Fruit fly (Drosophila melanogaster) whole organism, embryonic: ENCODE results near the gene CG1494.

ENCODE experiments used
- Abd-B ChIP-seq: fragments of 200-800 bp; sonication (Bioruptor generic); optimal IDR thresholded peaks from 2 replicates; lab custom pipeline; 2018; ENCODE audit warnings: missing biosample characterization, mild to moderate bottlenecking, missing genetic modification characterization, moderate library complexity
- Awh ChIP-seq: fragments of 200-800 bp; sonication (Bioruptor generic); IDR thresholded peaks from 2 replicates; pipeline ENCODE4, ENCODE4 v1.3.6; 2022; ENCODE audit warnings: missing biosample characterization, missing genetic modification characterization
- B-H1 ChIP-seq: fragments of 200-800 bp; sonication (Bioruptor generic); IDR thresholded peaks from 3 replicates; pipeline ENCODE4 v1.3.6; 2022; ENCODE audit warnings: missing biosample characterization, missing genetic modification characterization
- CG10979 ChIP-seq: fragments of 200-800 bp; sonication (Bioruptor generic); optimal IDR thresholded peaks from 2 replicates; lab custom pipeline; 2018; ENCODE audit warnings: missing biosample characterization, mild to moderate bottlenecking, missing genetic modification characterization, moderate library complexity
- CG11085 ChIP-seq: fragments of 200-800 bp; sonication (Bioruptor generic); IDR thresholded peaks from 2 replicates; pipeline ENCODE4 v1.3.6; 2022; ENCODE audit warnings: missing biosample characterization, missing genetic modification characterization
- CG12236 ChIP-seq: fragments of 200-800 bp; sonication (Bioruptor generic); optimal IDR thresholded peaks from 2 replicates; lab custom pipeline; 2016; ENCODE audit warnings: missing biosample characterization, missing genetic modification characterization
- CG13123 ChIP-seq: fragments of 200-800 bp; sonication (Bioruptor generic); optimal IDR thresholded peaks from 2 replicates; lab custom pipeline; 2016; ENCODE audit warnings: missing biosample characterization, missing genetic modification characterization
- CG14050 ChIP-seq: fragments of 200-800 bp; sonication (Bioruptor generic); IDR thresholded peaks from 3 replicates; pipeline ENCODE4 v1.3.6; 2022; ENCODE audit warnings: missing biosample characterization, missing genetic modification characterization
- CG15514 ChIP-seq: fragments of 200-800 bp; sonication (Bioruptor generic); optimal IDR thresholded peaks from 3 replicates; lab custom pipeline; 2017; ENCODE audit warnings: missing biosample characterization, missing genetic modification characterization, mild to moderate bottlenecking, moderate library complexity, missing genetic modification reagents
- CG17612 ChIP-seq: fragments of 200-800 bp; sonication (Bioruptor generic); IDR thresholded peaks from 2 replicates; pipeline ENCODE4 v1.3.6; 2022; ENCODE audit warnings: missing biosample characterization, missing genetic modification characterization
- CG17912 ChIP-seq: fragments of 200-800 bp; sonication (Bioruptor generic); optimal IDR thresholded peaks from 2 replicates; lab custom pipeline; 2018; ENCODE audit warnings: missing biosample characterization, mild to moderate bottlenecking, missing genetic modification characterization
- CG18262 ChIP-seq: fragments of 200-800 bp; optimal IDR thresholded peaks from 3 replicates; lab custom pipeline; 2019; ENCODE audit warnings: missing biosample characterization, mild to moderate bottlenecking, missing genetic modification characterization, moderate library complexity
- CG30020 ChIP-seq: fragments of 200-800 bp; optimal IDR thresholded peaks from 2 replicates; lab custom pipeline; 2019; ENCODE audit warnings: missing biosample characterization, mild to moderate bottlenecking, missing genetic modification characterization, moderate library complexity
- CG30403 ChIP-seq: fragments of 200-800 bp; sonication (Bioruptor generic); optimal IDR thresholded peaks from 3 replicates; lab custom pipeline; 2016; ENCODE audit warnings: missing biosample characterization, missing genetic modification characterization
- CG31365 ChIP-seq: fragments of 200-800 bp; sonication (Bioruptor generic); optimal IDR thresholded peaks from 2 replicates; lab custom pipeline; 2018; ENCODE audit warnings: missing biosample characterization, mild to moderate bottlenecking, missing genetic modification characterization
- CG32532 ChIP-seq: fragments of 200-800 bp; sonication (Bioruptor generic); IDR thresholded peaks from 2 replicates; pipeline ENCODE4 v1.3.6; 2022; ENCODE audit warnings: missing biosample characterization, missing genetic modification characterization
- CG32767 ChIP-seq: fragments of 200-800 bp; sonication (Bioruptor generic); IDR thresholded peaks from 2 replicates; pipeline ENCODE4 v1.3.6; 2022; ENCODE audit warnings: missing biosample characterization, missing genetic modification characterization
- CG4360 ChIP-seq: fragments of 200-800 bp; sonication (Bioruptor generic); IDR thresholded peaks from 2 replicates; pipeline ENCODE4 v1.3.6; 2022; ENCODE audit warnings: missing biosample characterization, missing genetic modification characterization
- CG8290 ChIP-seq, 3 experiments: fragments of 200-800 bp; sonication (Bioruptor generic); optimal IDR thresholded peaks; 2 replicates each; lab custom pipeline; 2016 to 2019; ENCODE audit warnings: missing biosample characterization in 3 of 3, missing genetic modification characterization in 3 of 3, mild to moderate bottlenecking in 2 of 3, moderate library complexity in 1 of 3
- CG8924 ChIP-seq: fragments of 200-800 bp; optimal IDR thresholded peaks from 3 replicates; lab custom pipeline; 2019; ENCODE audit warnings: missing biosample characterization, mild to moderate bottlenecking, missing genetic modification characterization, moderate library complexity
- CHES-1-like ChIP-seq: fragments of 200-800 bp; sonication (Bioruptor generic); optimal IDR thresholded peaks from 2 replicates; lab custom pipeline; 2016; ENCODE audit warnings: missing biosample characterization, missing genetic modification characterization
- Deaf1 ChIP-seq: fragments of 200-800 bp; optimal IDR thresholded peaks from 3 replicates; lab custom pipeline; 2019; ENCODE audit warnings: missing biosample characterization, mild to moderate bottlenecking, missing genetic modification characterization, moderate library complexity
- Doc2 ChIP-seq: fragments of 200-800 bp; sonication (Bioruptor generic); IDR thresholded peaks from 2 replicates; pipeline ENCODE4 v1.3.6; 2022; ENCODE audit warnings: missing biosample characterization, missing genetic modification characterization
- Dref ChIP-seq: fragments of 200-800 bp; sonication (Bioruptor generic); IDR thresholded peaks from 2 replicates; pipeline ENCODE4 v1.3.6; 2022; ENCODE audit warnings: missing biosample characterization, missing genetic modification characterization
- Ets97D ChIP-seq: fragments of 200-800 bp; sonication (Bioruptor generic); optimal IDR thresholded peaks from 3 replicates; lab custom pipeline; 2016; ENCODE audit warnings: missing biosample characterization, missing genetic modification characterization
- Gug ChIP-seq: fragments of 200-800 bp; sonication (Bioruptor generic); IDR thresholded peaks from 4 replicates; pipeline ENCODE4 v1.3.6; 2022; ENCODE audit warnings: missing biosample characterization, missing genetic modification characterization
- HLH54F ChIP-seq: fragments of 200-800 bp; sonication (Bioruptor generic); optimal IDR thresholded peaks from 3 replicates; lab custom pipeline; 2016; ENCODE audit warnings: missing biosample characterization, missing genetic modification characterization
- HmgZ ChIP-seq: fragments of 200-800 bp; sonication (Bioruptor generic); optimal IDR thresholded peaks from 2 replicates; lab custom pipeline; 2018; ENCODE audit warnings: missing biosample characterization, mild to moderate bottlenecking, missing genetic modification characterization
- Hmx ChIP-seq: fragments of 200-800 bp; sonication (Bioruptor generic); optimal IDR thresholded peaks from 2 replicates; lab custom pipeline; 2016; ENCODE audit warnings: missing biosample characterization, missing genetic modification characterization
- Hr39 ChIP-seq: fragments of >200 bp; optimal IDR thresholded peaks from 2 replicates; lab custom pipeline; 2017
- Mad ChIP-seq: fragments of 200-800 bp; sonication (Bioruptor generic); optimal IDR thresholded peaks from 2 replicates; lab custom pipeline; 2016; ENCODE audit warnings: missing biosample characterization, missing genetic modification characterization
- Oaz ChIP-seq: fragments of 200-800 bp; sonication (Bioruptor generic); IDR thresholded peaks from 2 replicates; pipeline ENCODE4 v1.3.6; 2022; ENCODE audit warnings: missing biosample characterization, missing genetic modification characterization
- Spps ChIP-seq: fragments of 200-800 bp; sonication (Bioruptor generic); optimal IDR thresholded peaks from 2 replicates; lab custom pipeline; 2018; ENCODE audit warnings: missing biosample characterization, mild to moderate bottlenecking, missing genetic modification characterization
- Sry-β ChIP-seq: fragments of 200-800 bp; sonication (Bioruptor generic); optimal IDR thresholded peaks from 2 replicates; lab custom pipeline; 2018; ENCODE audit warnings: missing biosample characterization, mild to moderate bottlenecking, missing genetic modification characterization, moderate library complexity
- abd-A ChIP-seq: fragments of 200-800 bp; sonication (Bioruptor generic); optimal IDR thresholded peaks from 3 replicates; lab custom pipeline; 2019; ENCODE audit warnings: missing biosample characterization, mild to moderate bottlenecking, missing genetic modification characterization, moderate library complexity
- ara ChIP-seq: fragments of 200-800 bp; sonication (Bioruptor generic); IDR thresholded peaks from 2 replicates; pipeline ENCODE4 v1.3.6; 2022; ENCODE audit warnings: missing biosample characterization, missing genetic modification characterization
- bowl ChIP-seq: fragments of 200-800 bp; sonication (Bioruptor generic); IDR thresholded peaks from 2 replicates; pipeline ENCODE4 v1.3.6; 2022; ENCODE audit warnings: missing biosample characterization, missing genetic modification characterization
- chm ChIP-seq: fragments of 200-800 bp; sonication (Bioruptor generic); IDR thresholded peaks from 2 replicates; pipeline ENCODE4 v1.3.6; 2022; ENCODE audit warnings: missing biosample characterization, missing genetic modification characterization
- dan ChIP-seq: fragments of 200-800 bp; sonication (Bioruptor generic); IDR thresholded peaks from 2 replicates; pipeline ENCODE4 v1.3.6; 2022; ENCODE audit warnings: missing biosample characterization, missing genetic modification characterization
- gce ChIP-seq: fragments of 200-800 bp; sonication (Bioruptor generic); IDR thresholded peaks from 3 replicates; pipeline ENCODE4 v1.3.6; 2022; ENCODE audit warnings: missing biosample characterization, missing genetic modification characterization
- grn ChIP-seq: fragments of 200-800 bp; sonication (Bioruptor generic); optimal IDR thresholded peaks from 3 replicates; lab custom pipeline; 2017; ENCODE audit warnings: missing biosample characterization, missing genetic modification characterization
- hbn ChIP-seq: fragments of 200-800 bp; sonication (Bioruptor generic); IDR thresholded peaks from 2 replicates; pipeline ENCODE4 v1.3.6; 2022; ENCODE audit warnings: missing biosample characterization, missing genetic modification characterization; ENCODE audit not compliant: partially characterized antibody
- her ChIP-seq: fragments of 200-800 bp; sonication (Bioruptor generic); optimal IDR thresholded peaks from 2 replicates; lab custom pipeline; 2016; ENCODE audit warnings: missing biosample characterization, missing genetic modification characterization
- lov ChIP-seq, 2 experiments: fragments of 200-800 bp in 1 of 2; fragments of >200 bp in 1 of 2; sonication (Bioruptor generic) in 1 of 2; IDR thresholded peaks in 1 of 2; optimal IDR thresholded peaks in 1 of 2; 2 replicates in 1 of 2; 3 replicates in 1 of 2; pipeline versions ENCODE4 v1.3.6 to Lab custom; 2017 to 2022; ENCODE audit warnings: missing biosample characterization in 1 of 2, missing genetic modification characterization in 1 of 2
- pho ChIP-seq: fragments of 200-800 bp; sonication (Bioruptor generic); optimal IDR thresholded peaks from 2 replicates; lab custom pipeline; 2016; ENCODE audit warnings: missing biosample characterization, missing genetic modification characterization
- sqz ChIP-seq: fragments of 200-800 bp; sonication (Bioruptor generic); optimal IDR thresholded peaks from 3 replicates; lab custom pipeline; 2018; ENCODE audit warnings: missing biosample characterization, mild to moderate bottlenecking, missing genetic modification characterization
- stc ChIP-seq: fragments of 200-800 bp; sonication (Bioruptor generic); IDR thresholded peaks from 2 replicates; pipeline ENCODE4 v1.3.6; 2022; ENCODE audit warnings: missing biosample characterization, missing genetic modification characterization
- tup ChIP-seq: fragments of 200-800 bp; sonication (Bioruptor generic); optimal IDR thresholded peaks from 2 replicates; lab custom pipeline; 2016; ENCODE audit warnings: missing biosample characterization, mild to moderate bottlenecking, missing genetic modification characterization, moderate library complexity
- usp ChIP-seq: fragments of >200 bp; optimal IDR thresholded peaks from 2 replicates; lab custom pipeline; 2017; ENCODE audit warnings: missing biosample characterization, missing genetic modification characterization
- vnd ChIP-seq: fragments of 200-800 bp; sonication (Bioruptor generic); IDR thresholded peaks from 3 replicates; pipeline ENCODE4 v1.3.6; 2022; ENCODE audit warnings: missing biosample characterization, missing genetic modification characterization; ENCODE audit not compliant: partially characterized antibody
- zen ChIP-seq: fragments of 200-800 bp; sonication (Bioruptor generic); optimal IDR thresholded peaks from 3 replicates; lab custom pipeline; 2018; ENCODE audit warnings: missing biosample characterization, mild to moderate bottlenecking, missing genetic modification characterization, moderate library complexity

CG1494 gene

DNA sequence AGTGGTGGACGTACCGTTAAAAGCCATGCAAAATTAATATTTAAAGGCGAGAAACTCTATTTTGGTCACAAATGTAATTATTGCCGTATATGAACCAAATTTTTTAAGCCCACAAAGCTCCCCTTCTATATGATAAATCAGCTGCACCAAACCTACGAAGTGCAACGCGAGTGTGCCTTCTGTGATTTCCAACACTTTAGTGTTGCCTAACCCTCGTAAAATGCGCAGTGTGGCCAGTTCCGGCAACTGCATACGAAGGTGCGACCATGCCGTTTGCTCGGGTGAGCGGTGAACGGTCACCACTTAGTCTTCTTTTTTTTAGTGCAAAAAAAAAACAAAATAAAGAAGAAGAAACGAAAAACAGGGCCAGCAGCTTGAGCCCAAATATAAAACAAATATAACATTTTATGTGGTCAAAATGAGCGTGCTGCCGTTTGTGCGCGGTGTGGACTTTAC lies 54.4 kb downstream of the CG1494 start, which contains the start of the genes tty and fliI (continued):
- peak; percentile 47 for TF ChIP-seq Spps (tag; lab: Kevin White, UChicago)
- TF ChIP-seq Oaz: peak; percentile 68
- TF ChIP-seq Mad (GFP tag; lab: Kevin White, UChicago): peak; percentile 86
- 0 out of 2 replicates have a peak, but pooled peaks have one; percentile 17 for TF ChIP-seq hbn (GFP tag; lab: Robert Waterston, UW)
- TF ChIP-seq her: peak; percentile 75
- TF ChIP-seq CG15514 (GFP tag; lab: Kevin White, UChicago): peak; percentile 79
- no peak for TF ChIP-seq lov (optimal IDR thresholded peaks at IDR 0.05; lab: Kevin White, UChicago)
- TF ChIP-seq lov (GFP tag; IDR thresholded peaks at IDR 0.05; lab: Robert Waterston, UW): peak; percentile 85
- TF ChIP-seq HLH54F: peak; percentile 86
- TF ChIP-seq CG12236: peak; percentile 50
- peak; percentile 72 for TF ChIP-seq bowl
- peak; percentile 27 for TF ChIP-seq CG30020
- peak; percentile 67 for TF ChIP-seq Doc2 (GFP tag; lab: Robert Waterston, UW)
- TF ChIP-seq dan (GFP tag; lab: Robert Waterston, UW): peak; percentile 52; the same call in 1 of the 2 replicates
- peak; percentile 84 for TF ChIP-seq B-H1
- peak; percentile 83 for TF ChIP-seq CG11085 (GFP tag; lab: Robert Waterston, UW)
- peak; percentile 70 for TF ChIP-seq CG18262 (tag; lab: Kevin White, UChicago)
- TF ChIP-seq grn (GFP tag; lab: Kevin White, UChicago): no peak
- TF ChIP-seq Awh (GFP tag; lab: Robert Waterston, UW): peak; percentile 88
- 0 out of 2 replicates have a peak, but pooled peaks have one; percentile 5 for TF ChIP-seq CG4360 (GFP tag; lab: Robert Waterston, UW)
- TF ChIP-seq pho (GFP tag; lab: Kevin White, UChicago): peak; percentile 81
- peak; percentile 46 for TF ChIP-seq Dref
- peak; percentile 30 for TF ChIP-seq tup
- TF ChIP-seq Deaf1 (tag; lab: Kevin White, UChicago): peak; percentile 54
- TF ChIP-seq CG10979 (tag; lab: Kevin White, UChicago): peak; percentile 53
- no peak for TF ChIP-seq CG31365 (tag; lab: Kevin White, UChicago)
- no peak for TF ChIP-seq sqz (GFP tag; lab: Kevin White, UChicago)
- no peak for TF ChIP-seq Hmx (GFP tag; lab: Kevin White, UChicago)
- TF ChIP-seq CG17612 (GFP tag; lab: Robert Waterston, UW): peak; percentile 64; the same call in 1 of the 2 replicates
- TF ChIP-seq vnd (GFP tag; lab: Robert Waterston, UW): peak; percentile 39; the same call in 2 of the 3 replicates
- TF ChIP-seq stc (GFP tag; lab: Robert Waterston, UW): peak; percentile 81
- TF ChIP-seq Gug (GFP tag; lab: Robert Waterston, UW): peak; percentile 93
- TF ChIP-seq usp: no peak
- TF ChIP-seq ara (GFP tag; lab: Robert Waterston, UW): peak; percentile 88
- peak; percentile 81 for TF ChIP-seq HmgZ (tag; lab: Kevin White, UChicago)
- peak; percentile 60 for TF ChIP-seq CG13123 (GFP tag; lab: Kevin White, UChicago)
- TF ChIP-seq chm (GFP tag; lab: Robert Waterston, UW): peak; percentile 91
- TF ChIP-seq abd-A (tag; lab: Kevin White, UChicago): no peak
- peak; percentile 51 for TF ChIP-seq zen
- TF ChIP-seq CG14050: peak; percentile 83
- TF ChIP-seq CG8290 (GFP tag; optimal IDR thresholded peaks at IDR 0.05; lab: Kevin White, UChicago): peak; percentile 78
- TF ChIP-seq CG8290 (tag; optimal IDR thresholded peaks at IDR 0.05; lab: Kevin White, UChicago): peak; percentile 7 to 86
- TF ChIP-seq CHES-1-like (GFP tag; lab: Kevin White, UChicago): peak; percentile 85
- peak; percentile 80 for TF ChIP-seq gce (GFP tag; lab: Robert Waterston, UW)
- peak; percentile 92 for TF ChIP-seq CG32532 (GFP tag; lab: Robert Waterston, UW)
- TF ChIP-seq CG32767 (GFP tag; lab: Robert Waterston, UW): peak; percentile 74
- TF ChIP-seq CG17912 (GFP tag; lab: Kevin White, UChicago): peak; percentile 41
- peak; percentile 86 for TF ChIP-seq Ets97D (GFP tag; lab: Kevin White, UChicago)
- no peak for TF ChIP-seq Sry-β (GFP tag; lab: Kevin White, UChicago)
- peak; percentile 57 for TF ChIP-seq CG8924 (tag; lab: Kevin White, UChicago)
- peak; percentile 89 for TF ChIP-seq Abd-B (GFP tag; lab: Kevin White, UChicago)
- TF ChIP-seq CG30403 (GFP tag; lab: Kevin White, UChicago): peak; percentile 81
- no peak for TF ChIP-seq Hr39
